Worm (Caenorhabditis elegans): ENCODE data around the gene ZC239.16.
"Not testable (repeated sequence)": the region's sequence is repeated elsewhere in the genome, so short reads cannot be mapped to it uniquely, and the experiment has no call there.

The ZC239.16 gene

ce11 chrII:3224631-3225030 lies 488 bp downstream of the ZC239.16 start, which contains the start of gene ZC239.15:
Gene ZC239.15 (minus strand): TSS chrII:3224731.
- TF ChIP-seq mdl-1 (tag; optimal IDR thresholded peaks at IDR 0.05) (no peak), elt-2 (tag; optimal IDR thresholded peaks at IDR 0.05) (peak; percentile 20)

- no peak for TF ChIP-seq nhr-23 (tag; optimal IDR thresholded peaks at IDR 0.05)
- peak; percentile 39 for TF ChIP-seq elt-2 (tag; optimal IDR thresholded peaks at IDR 0.05)
Measured at ce11 chrII:3222686-3223085, 2.4 kb downstream of the ZC239.16 start, which contains the start of gene ZC239.13. Gene ZC239.13 (minus strand): TSS chrII:3222839.

DNA sequence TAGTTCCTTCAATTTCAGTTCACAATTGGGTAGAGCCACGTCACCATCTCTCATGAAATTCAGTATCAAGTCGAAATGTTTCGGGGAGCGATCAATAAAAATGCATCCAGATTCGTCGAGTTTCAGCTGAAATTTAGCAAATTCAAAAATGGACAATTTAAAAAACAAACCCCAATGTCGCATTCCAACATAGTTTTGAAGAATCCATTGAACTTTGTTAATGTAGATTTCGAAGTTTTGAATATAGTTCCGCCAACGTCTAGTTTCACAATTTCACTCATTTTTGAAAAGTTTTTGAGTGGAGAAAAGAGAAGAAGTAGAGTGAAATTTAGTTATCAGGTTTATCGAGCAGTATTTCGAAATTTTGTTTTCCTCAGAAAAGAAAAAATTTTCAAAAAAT lies 3.4 kb downstream of the ZC239.16 start, which contains the start of gene ZC239.14:
Gene ZC239.14, minus strand, starts transcription at position 305 of the 400 bp plus-strand sequence.
- TF ChIP-seq elt-1 (tag; optimal IDR thresholded peaks at IDR 0.05): no peak
- TF ChIP-seq egl-5 (tag; optimal IDR thresholded peaks at IDR 0.05): no peak
- no peak for TF ChIP-seq lsy-12 (tag; optimal IDR thresholded peaks at IDR 0.05)
- no peak for TF ChIP-seq ceh-28 (tag; optimal IDR thresholded peaks at IDR 0.05)
- no peak for TF ChIP-seq nhr-12 (tag; optimal IDR thresholded peaks at IDR 0.05)
- no peak for TF ChIP-seq nhr-23 (tag; optimal IDR thresholded peaks at IDR 0.05)
- TF ChIP-seq unc-39 (tag; optimal IDR thresholded peaks at IDR 0.05): no peak
- TF ChIP-seq ceh-16 (tag; optimal IDR thresholded peaks at IDR 0.05): no peak
- no peak for TF ChIP-seq lin-15B (tag; optimal IDR thresholded peaks at IDR 0.05)
- no peak for TF ChIP-seq pqm-1 (tag; optimal IDR thresholded peaks at IDR 0.05)

ce11 chrII:3220723-3221122 lies 4.4 kb downstream of the ZC239.16 start, which contains the start of gene ZC239.22:
Gene ZC239.22 (minus strand): TSS chrII:3220823.
- no peak for TF ChIP-seq lin-39 (tag; optimal IDR thresholded peaks at IDR 0.05)
- peak; percentile 15 for TF ChIP-seq elt-2 (tag; optimal IDR thresholded peaks at IDR 0.05)

ce11 chrII:3215762-3216161 lies 9.4 kb downstream of the ZC239.16 start, which contains the start of gene ZC239.3:
Gene ZC239.3 (plus strand): TSS chrII:3216062.
- not testable (repeated sequence) for TF ChIP-seq nhr-43 (tag; optimal IDR thresholded peaks at IDR 0.05; ENCODE audit: poor library complexity, severe bottlenecking); ceh-82 (tag; optimal IDR thresholded peaks at IDR 0.05); jun-1 (tag; optimal IDR thresholded peaks at IDR 0.05)

DNA sequence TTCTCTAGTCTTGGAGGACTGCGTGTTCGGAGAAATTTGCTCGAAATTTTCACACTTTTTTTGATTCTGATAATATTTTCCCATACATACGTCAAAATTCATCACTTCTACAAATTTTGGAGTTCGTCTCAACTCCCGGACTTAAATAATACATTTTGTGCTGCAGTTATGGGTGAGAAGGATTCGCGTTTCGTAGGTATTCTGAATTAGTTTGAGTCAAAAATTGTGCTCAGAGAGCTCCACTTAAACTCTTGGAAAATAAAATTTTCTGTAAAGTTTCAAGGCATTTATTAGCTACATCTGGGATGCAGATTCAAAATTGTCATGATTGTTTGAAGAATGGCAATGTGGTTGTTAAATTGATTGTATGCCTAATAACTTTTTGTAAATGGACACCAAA lies 11.2 kb downstream of the ZC239.16 start, which contains the start of gene ZC239.4:
Gene ZC239.4, plus strand, starts transcription at position 301 of the 400 bp plus-strand sequence.
- TF ChIP-seq nhr-12 (tag; optimal IDR thresholded peaks at IDR 0.05): no peak
- TF ChIP-seq nhr-28 (tag; optimal IDR thresholded peaks at IDR 0.05): no peak
- TF ChIP-seq ceh-28 (tag; optimal IDR thresholded peaks at IDR 0.05): no peak
- no peak for TF ChIP-seq sea-2 (GFP tag; optimal IDR thresholded peaks at IDR 0.05)
- no peak for TF ChIP-seq lin-39 (tag; optimal IDR thresholded peaks at IDR 0.05)

DNA sequence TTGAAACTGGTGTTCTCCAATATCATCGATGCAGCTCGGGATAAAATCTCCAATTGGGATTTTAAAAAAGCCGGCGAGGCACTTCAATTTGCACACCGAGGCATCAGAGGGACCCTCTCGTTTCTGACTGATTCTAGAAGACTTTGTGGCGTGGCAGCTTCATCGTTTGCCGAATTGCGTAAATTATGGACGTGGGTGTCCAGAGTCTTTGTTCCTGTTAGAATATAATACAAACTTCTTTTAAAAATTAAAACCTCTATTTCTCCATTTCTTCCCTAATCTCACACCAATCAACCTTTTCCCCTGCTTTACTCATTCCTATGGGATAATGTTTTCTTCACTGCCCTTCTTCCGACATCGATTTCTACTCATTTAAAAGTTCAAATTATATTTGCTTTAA lies 14.8 kb downstream of the ZC239.16 start, which contains the start of gene ZC239.5:
Gene ZC239.5, plus strand, starts transcription at position 301 of the 400 bp plus-strand sequence.
- TF ChIP-seq lin-15B (tag; optimal IDR thresholded peaks at IDR 0.05): no peak
- no peak for TF ChIP-seq ceh-16 (tag; optimal IDR thresholded peaks at IDR 0.05)
- no peak for TF ChIP-seq mdl-1 (tag; optimal IDR thresholded peaks at IDR 0.05)
- no peak for TF ChIP-seq ztf-11 (tag; optimal IDR thresholded peaks at IDR 0.05)
- TF ChIP-seq tbx-2 (tag; optimal IDR thresholded peaks at IDR 0.05): no peak
- no peak for TF ChIP-seq R02D3.7 (tag; optimal IDR thresholded peaks at IDR 0.05)
- TF ChIP-seq nhr-28 (tag; optimal IDR thresholded peaks at IDR 0.05): no peak
- TF ChIP-seq mml-1 (tag; optimal IDR thresholded peaks at IDR 0.05): no peak
- TF ChIP-seq zag-1 (tag; optimal IDR thresholded peaks at IDR 0.05): no peak
- no peak for TF ChIP-seq unc-39 (tag; optimal IDR thresholded peaks at IDR 0.05)
- TF ChIP-seq fos-1 (tag; optimal IDR thresholded peaks at IDR 0.05): no peak
- no peak for TF ChIP-seq elt-3 (tag; optimal IDR thresholded peaks at IDR 0.05)
- no peak for TF ChIP-seq hmg-11 (tag; optimal IDR thresholded peaks at IDR 0.05)
- no peak for TF ChIP-seq nhr-43 (tag; optimal IDR thresholded peaks at IDR 0.05; ENCODE audit: poor library complexity, severe bottlenecking)
- TF ChIP-seq aly-2 (tag; optimal IDR thresholded peaks at IDR 0.05): no peak
- no peak for TF ChIP-seq nhr-25 (tag; optimal IDR thresholded peaks at IDR 0.05)
- no peak for TF ChIP-seq eor-1 (tag; optimal IDR thresholded peaks at IDR 0.05)
- TF ChIP-seq nfya-1 (tag; optimal IDR thresholded peaks at IDR 0.05; ENCODE audit: insufficient read depth): no peak
- no peak for TF ChIP-seq daf-12 (tag; optimal IDR thresholded peaks at IDR 0.05)

All from whole organism, L3 larva.